Fruit fly (Drosophila melanogaster) whole organism, embryonic: Measurements from ENCODE around the gene stac.
A peak's percentile ranks its signal among the peaks of the same experiment; 100 is the strongest.

Experiments used
- B-H2 ChIP-seq: fragments of 200-800 bp; sonication (Bioruptor generic); optimal IDR thresholded peaks from 2 replicates; lab custom pipeline; 2018; ENCODE audit warnings: missing biosample characterization, mild to moderate bottlenecking, missing genetic modification characterization
- BtbVII ChIP-seq: fragments of 200-800 bp; sonication (Bioruptor generic); optimal IDR thresholded peaks from 3 replicates; lab custom pipeline; 2017; ENCODE audit warnings: missing biosample characterization, mild to moderate bottlenecking, missing genetic modification characterization
- CG10147 ChIP-seq: fragments of 200-800 bp; sonication (Bioruptor generic); optimal IDR thresholded peaks from 2 replicates; lab custom pipeline; 2019; ENCODE audit warnings: missing biosample characterization, mild to moderate bottlenecking, missing genetic modification characterization, moderate library complexity
- CG1024 ChIP-seq: fragments of 200-800 bp; sonication (Bioruptor generic); IDR thresholded peaks from 2 replicates; pipeline ENCODE4 v1.3.6; 2022; ENCODE audit warnings: missing biosample characterization, missing genetic modification characterization
- CG10267 ChIP-seq: fragments of 200-800 bp; sonication (Bioruptor generic); optimal IDR thresholded peaks from 2 replicates; lab custom pipeline; 2018; ENCODE audit warnings: missing biosample characterization, mild to moderate bottlenecking, missing genetic modification characterization, moderate library complexity
- CG10274 ChIP-seq: fragments of 200-800 bp; sonication (Bioruptor generic); optimal IDR thresholded peaks from 3 replicates; lab custom pipeline; 2017; ENCODE audit warnings: missing biosample characterization, mild to moderate bottlenecking, missing genetic modification characterization
- CG10654 ChIP-seq: fragments of 200-800 bp; sonication (Bioruptor generic); optimal IDR thresholded peaks from 2 replicates; lab custom pipeline; 2016; ENCODE audit warnings: missing biosample characterization, missing genetic modification characterization
- CG11504 ChIP-seq: fragments of 200-800 bp; sonication (Bioruptor generic); optimal IDR thresholded peaks from 3 replicates; lab custom pipeline; 2019; ENCODE audit warnings: missing biosample characterization, mild to moderate bottlenecking, missing genetic modification characterization, moderate library complexity
- CG14667 ChIP-seq: fragments of 200-800 bp; sonication (Bioruptor generic); IDR thresholded peaks from 2 replicates; pipeline ENCODE4 v1.3.6; 2022; ENCODE audit warnings: missing biosample characterization, missing genetic modification characterization
- CG17829 ChIP-seq: fragments of 200-800 bp; optimal IDR thresholded peaks from 2 replicates; lab custom pipeline; 2019; ENCODE audit warnings: missing biosample characterization, mild to moderate bottlenecking, missing genetic modification characterization, moderate library complexity
- CG2199 ChIP-seq: fragments of 200-800 bp; sonication (Bioruptor generic); IDR thresholded peaks from 3 replicates; pipeline ENCODE4 v1.3.6; 2022; ENCODE audit warnings: missing biosample characterization, missing genetic modification characterization
- CG31224 ChIP-seq: fragments of 200-800 bp; sonication (Bioruptor generic); IDR thresholded peaks from 2 replicates; pipeline ENCODE4 v1.3.6; 2022; ENCODE audit warnings: missing biosample characterization, missing genetic modification characterization
- CG4328 ChIP-seq: fragments of 200-800 bp; sonication (Bioruptor generic); optimal IDR thresholded peaks from 3 replicates; lab custom pipeline; 2017; ENCODE audit warnings: missing biosample characterization, missing genetic modification reagents, missing genetic modification characterization
- CG4404 ChIP-seq: fragments of 200-800 bp; sonication (Bioruptor generic); IDR thresholded peaks from 2 replicates; pipeline ENCODE4 v1.3.6; 2022; ENCODE audit warnings: missing biosample characterization, missing genetic modification characterization
- CG6765 ChIP-seq: fragments of 200-800 bp; sonication (Bioruptor generic); optimal IDR thresholded peaks from 3 replicates; lab custom pipeline; 2017; ENCODE audit warnings: missing biosample characterization, mild to moderate bottlenecking, missing genetic modification characterization
- CG7372 ChIP-seq: fragments of 200-800 bp; sonication (Bioruptor generic); IDR thresholded peaks from 2 replicates; pipeline ENCODE4 v1.3.6; 2022; ENCODE audit warnings: missing biosample characterization, missing genetic modification characterization
- CG7556 ChIP-seq: fragments of 200-800 bp; sonication (Bioruptor generic); optimal IDR thresholded peaks from 2 replicates; lab custom pipeline; 2017; ENCODE audit warnings: missing biosample characterization, mild to moderate bottlenecking, missing genetic modification characterization
- CG9817 ChIP-seq: fragments of 200-800 bp; sonication (Bioruptor generic); optimal IDR thresholded peaks from 2 replicates; lab custom pipeline; 2018; ENCODE audit warnings: missing biosample characterization, mild to moderate bottlenecking, missing genetic modification characterization, moderate library complexity
- Camta ChIP-seq: fragments of 200-800 bp; sonication (Bioruptor generic); optimal IDR thresholded peaks from 2 replicates; lab custom pipeline; 2016; ENCODE audit warnings: missing biosample characterization, missing genetic modification characterization
- Elba2 ChIP-seq: fragments of 200-800 bp; sonication (Bioruptor generic); optimal IDR thresholded peaks from 3 replicates; lab custom pipeline; 2016; ENCODE audit warnings: missing biosample characterization, missing genetic modification characterization
- Ets65A ChIP-seq: fragments of 200-800 bp; sonication (Bioruptor generic); peaks from one replicate; lab custom pipeline; 2016; ENCODE audit warnings: missing biosample characterization, missing genetic modification characterization
- Ets97D ChIP-seq: fragments of 200-800 bp; sonication (Bioruptor generic); optimal IDR thresholded peaks from 3 replicates; lab custom pipeline; 2016; ENCODE audit warnings: missing biosample characterization, missing genetic modification characterization
- HLH54F ChIP-seq: fragments of 200-800 bp; sonication (Bioruptor generic); optimal IDR thresholded peaks from 3 replicates; lab custom pipeline; 2016; ENCODE audit warnings: missing biosample characterization, missing genetic modification characterization
- Hey ChIP-seq: fragments of 200-800 bp; sonication (Bioruptor generic); optimal IDR thresholded peaks from 3 replicates; lab custom pipeline; 2018; ENCODE audit warnings: missing biosample characterization, mild to moderate bottlenecking, missing genetic modification characterization
- Hr39 ChIP-seq: fragments of >200 bp; optimal IDR thresholded peaks from 2 replicates; lab custom pipeline; 2017
- MTF-1 ChIP-seq: fragments of 200-800 bp; sonication (Bioruptor generic); optimal IDR thresholded peaks from 2 replicates; lab custom pipeline; 2018; ENCODE audit warnings: missing biosample characterization, mild to moderate bottlenecking, missing genetic modification characterization, borderline replicate concordance
- Mad ChIP-seq: fragments of 200-800 bp; sonication (Bioruptor generic); optimal IDR thresholded peaks from 2 replicates; lab custom pipeline; 2016; ENCODE audit warnings: missing biosample characterization, missing genetic modification characterization
- PHDP ChIP-seq: fragments of 200-800 bp; sonication (Bioruptor generic); optimal IDR thresholded peaks from 3 replicates; lab custom pipeline; 2018; ENCODE audit warnings: missing biosample characterization, mild to moderate bottlenecking, missing genetic modification characterization, moderate library complexity
- Pdp1 ChIP-seq, 2 experiments: fragments of 200-800 bp; sonication (Bioruptor generic); optimal IDR thresholded peaks; 3 replicates each; lab custom pipeline; 2016; ENCODE audit warnings: missing biosample characterization in 2 of 2, missing genetic modification characterization in 2 of 2, mild to moderate bottlenecking in 1 of 2, moderate library complexity in 1 of 2
- Poxn ChIP-seq: fragments of 200-800 bp; sonication (Bioruptor generic); IDR thresholded peaks from 2 replicates; pipeline ENCODE4 v1.3.6; 2022; ENCODE audit warnings: missing biosample characterization, missing genetic modification characterization
- Rfx ChIP-seq: fragments of 200-800 bp; sonication (Bioruptor generic); IDR thresholded peaks from 2 replicates; pipeline ENCODE4 v1.3.6; 2022; ENCODE audit warnings: missing biosample characterization, missing genetic modification characterization
- Vsx1 ChIP-seq: fragments of 200-800 bp; sonication (Bioruptor generic); optimal IDR thresholded peaks from 2 replicates; lab custom pipeline; 2017; ENCODE audit warnings: missing biosample characterization, mild to moderate bottlenecking, missing genetic modification characterization, missing genetic modification reagents
- al ChIP-seq: fragments of 200-800 bp; sonication (Bioruptor generic); IDR thresholded peaks from 2 replicates; pipeline ENCODE4 v1.3.6; 2022; ENCODE audit warnings: missing biosample characterization, missing genetic modification characterization
- corto ChIP-seq: fragments of 200-800 bp; sonication (Bioruptor generic); optimal IDR thresholded peaks from 2 replicates; lab custom pipeline; 2016; ENCODE audit warnings: missing biosample characterization, mild to moderate bottlenecking, missing genetic modification characterization, moderate library complexity
- danr ChIP-seq: fragments of 200-800 bp; sonication (Bioruptor generic); IDR thresholded peaks from 2 replicates; pipeline ENCODE4 v1.3.6; 2022; ENCODE audit warnings: missing biosample characterization, missing genetic modification characterization
- dimm ChIP-seq: fragments of 200-800 bp; sonication (Bioruptor generic); IDR thresholded peaks from 2 replicates; pipeline ENCODE4 v1.3.6; 2022; ENCODE audit warnings: missing biosample characterization, missing genetic modification characterization
- esg ChIP-seq: fragments of 200-800 bp; sonication (Bioruptor generic); conservative IDR thresholded peaks from 2 replicates; pipeline ENCODE4 v1.3.6; 2022; ENCODE audit warnings: missing biosample characterization, missing genetic modification characterization
- exex ChIP-seq: fragments of 200-800 bp; sonication (Bioruptor generic); optimal IDR thresholded peaks from 4 replicates; lab custom pipeline; 2018; ENCODE audit warnings: missing biosample characterization, mild to moderate bottlenecking, missing genetic modification characterization, moderate library complexity
- gcm ChIP-seq: fragments of 200-800 bp; sonication (Bioruptor generic); optimal IDR thresholded peaks from 2 replicates; lab custom pipeline; 2019; ENCODE audit warnings: missing biosample characterization, mild to moderate bottlenecking, missing genetic modification characterization, moderate library complexity
- hb ChIP-seq: fragments of 200-800 bp; sonication (Bioruptor generic); IDR thresholded peaks from 3 replicates; pipeline ENCODE4 v1.3.6; 2022; ENCODE audit warnings: missing biosample characterization, missing genetic modification characterization; ENCODE audit not compliant: partially characterized antibody
- hbn ChIP-seq: fragments of 200-800 bp; sonication (Bioruptor generic); IDR thresholded peaks from 2 replicates; pipeline ENCODE4 v1.3.6; 2022; ENCODE audit warnings: missing biosample characterization, missing genetic modification characterization; ENCODE audit not compliant: partially characterized antibody
- jumu ChIP-seq: fragments of 200-800 bp; sonication (Bioruptor generic); optimal IDR thresholded peaks from 3 replicates; lab custom pipeline; 2016; ENCODE audit warnings: missing biosample characterization, missing genetic modification characterization
- ken ChIP-seq: fragments of 200-800 bp; sonication (Bioruptor generic); IDR thresholded peaks from 3 replicates; pipeline ENCODE4 v1.3.6; 2022; ENCODE audit warnings: missing biosample characterization, missing genetic modification characterization
- lab ChIP-seq: fragments of 200-800 bp; sonication (Bioruptor generic); optimal IDR thresholded peaks from 3 replicates; lab custom pipeline; 2017; ENCODE audit warnings: missing biosample characterization, missing genetic modification characterization, mild to moderate bottlenecking, moderate library complexity, missing genetic modification reagents
- lilli ChIP-seq: fragments of 200-800 bp; sonication (Bioruptor generic); optimal IDR thresholded peaks from 3 replicates; lab custom pipeline; 2016; ENCODE audit warnings: missing biosample characterization, missing genetic modification characterization
- ranshi ChIP-seq: fragments of 200-800 bp; sonication (Bioruptor generic); IDR thresholded peaks from 2 replicates; pipeline ENCODE4 v1.3.6; 2022; ENCODE audit warnings: missing biosample characterization, missing genetic modification characterization
- salm ChIP-seq: fragments of 200-800 bp; sonication (Bioruptor generic); optimal IDR thresholded peaks from 2 replicates; lab custom pipeline; 2018; ENCODE audit warnings: missing biosample characterization, mild to moderate bottlenecking, missing genetic modification characterization
- sima ChIP-seq: fragments of 200-800 bp; sonication (Bioruptor generic); optimal IDR thresholded peaks from 2 replicates; lab custom pipeline; 2016; ENCODE audit warnings: missing biosample characterization, missing genetic modification characterization
- stc ChIP-seq: fragments of 200-800 bp; sonication (Bioruptor generic); IDR thresholded peaks from 2 replicates; pipeline ENCODE4 v1.3.6; 2022; ENCODE audit warnings: missing biosample characterization, missing genetic modification characterization
- trh ChIP-seq: fragments of 200-800 bp; sonication (Bioruptor generic); optimal IDR thresholded peaks from 2 replicates; lab custom pipeline; 2016; ENCODE audit warnings: missing biosample characterization, missing genetic modification characterization
- zen ChIP-seq: fragments of 200-800 bp; sonication (Bioruptor generic); optimal IDR thresholded peaks from 3 replicates; lab custom pipeline; 2018; ENCODE audit warnings: missing biosample characterization, mild to moderate bottlenecking, missing genetic modification characterization, moderate library complexity
- zfh2 ChIP-seq: fragments of 200-800 bp; sonication (Bioruptor generic); optimal IDR thresholded peaks from 2 replicates; lab custom pipeline; 2016; ENCODE audit warnings: missing biosample characterization, missing genetic modification characterization

Gene stac

dm6 chr3R:25047504-25047903 lies 8.6 kb upstream of the stac start, which contains the start of gene CG11790 (continued):
- TF ChIP-seq stc (GFP tag; lab: Robert Waterston, UW) = no peak
- TF ChIP-seq CG7372 (GFP tag; lab: Robert Waterston, UW) = no peak
- no peak for TF ChIP-seq Camta (GFP tag; lab: Kevin White, UChicago)
- peak; percentile 7 for TF ChIP-seq CG17829 (tag; lab: Kevin White, UChicago)
- TF ChIP-seq esg = no peak
- TF ChIP-seq corto (GFP tag; lab: Kevin White, UChicago) = no peak
- no peak for TF ChIP-seq gcm (GFP tag; lab: Kevin White, UChicago)
- TF ChIP-seq HLH54F (GFP tag; lab: Kevin White, UChicago) = no peak
- no peak for TF ChIP-seq CG1024
- TF ChIP-seq Poxn (GFP tag; lab: Robert Waterston, UW) = no peak
- TF ChIP-seq Mad (GFP tag; lab: Kevin White, UChicago) = no peak
- no peak for TF ChIP-seq zen (tag; lab: Kevin White, UChicago)
- TF ChIP-seq CG10267 (tag; lab: Kevin White, UChicago) = no peak
- no peak for TF ChIP-seq sima (GFP tag; lab: Kevin White, UChicago)
- TF ChIP-seq Hr39 (lab: Kevin White, UChicago) = no peak
- TF ChIP-seq CG6765 = no peak
- TF ChIP-seq zfh2 = peak; percentile 2
- no peak for TF ChIP-seq al
- no peak for TF ChIP-seq CG9817
- TF ChIP-seq CG4404 (GFP tag; lab: Robert Waterston, UW) = no peak
- peak; percentile 73; the same call in 1 of the 2 replicates for TF ChIP-seq hbn (GFP tag; lab: Robert Waterston, UW)
- no peak for TF ChIP-seq CG4328 (GFP tag; lab: Kevin White, UChicago)
- no peak for TF ChIP-seq Hey
- no peak for TF ChIP-seq CG2199 (GFP tag; lab: Robert Waterston, UW)
- no peak for TF ChIP-seq CG10147 (GFP tag; lab: Kevin White, UChicago)
- TF ChIP-seq CG31224 (GFP tag; lab: Robert Waterston, UW) = no peak
- no peak for TF ChIP-seq ranshi (GFP tag; lab: Robert Waterston, UW)
- peak; percentile 4 for TF ChIP-seq PHDP
- peak; percentile 61; the same call in 2 of the 3 replicates for TF ChIP-seq hb
- no peak for TF ChIP-seq dimm (GFP tag; lab: Robert Waterston, UW)
- no peak for TF ChIP-seq salm (tag; lab: Kevin White, UChicago)
- no peak for TF ChIP-seq jumu (GFP tag; lab: Kevin White, UChicago)
- TF ChIP-seq MTF-1 (GFP tag; lab: Kevin White, UChicago) = no peak
- TF ChIP-seq Ets97D (GFP tag; lab: Kevin White, UChicago) = no peak
- no peak for TF ChIP-seq Elba2 (GFP tag; lab: Kevin White, UChicago)
- no peak for TF ChIP-seq CG10654
- no peak for TF ChIP-seq danr (GFP tag; lab: Robert Waterston, UW)
- no peak for TF ChIP-seq Vsx1 (GFP tag; lab: Kevin White, UChicago)
- TF ChIP-seq CG11504 (tag; lab: Kevin White, UChicago) = no peak
- no peak for TF ChIP-seq trh
- TF ChIP-seq lab (GFP tag; lab: Kevin White, UChicago) = no peak
- peak; percentile 7 for TF ChIP-seq lilli (GFP tag; lab: Kevin White, UChicago)
- TF ChIP-seq Ets65A (GFP tag; lab: Kevin White, UChicago) = peak; percentile 43
- TF ChIP-seq CG10274 (GFP tag; lab: Kevin White, UChicago) = no peak
- no peak for TF ChIP-seq ken (GFP tag; lab: Robert Waterston, UW)
- no peak for TF ChIP-seq B-H2 (GFP tag; lab: Kevin White, UChicago)
- no peak for TF ChIP-seq exex (tag; lab: Kevin White, UChicago)
- no peak for TF ChIP-seq BtbVII (GFP tag; lab: Kevin White, UChicago)
- peak; percentile 43; the same call in 1 of the 2 replicates for TF ChIP-seq Rfx
- no peak for TF ChIP-seq CG14667 (GFP tag; lab: Robert Waterston, UW)
- TF ChIP-seq CG7556 (GFP tag; lab: Kevin White, UChicago) = no peak
- no peak for TF ChIP-seq Pdp1 (GFP tag; optimal IDR thresholded peaks at IDR 0.05; lab: Kevin White, UChicago)
